Fruit fly (Drosophila melanogaster) Kc167 (cell line): ENCODE measurements around the gene sra.

Source experiments
- Myc ChIP-seq: fragments of >200 bp; optimal IDR thresholded peaks from 2 replicates; lab custom pipeline; 2017; ENCODE audit warnings: missing external identifiers
- Sin3A ChIP-seq: fragments of >200 bp; optimal IDR thresholded peaks from 2 replicates; lab custom pipeline; 2018; ENCODE audit warnings: missing external identifiers
- h ChIP-seq: fragments of >200 bp; optimal IDR thresholded peaks from 3 replicates; lab custom pipeline; 2018; ENCODE audit warnings: missing external identifiers
- insv ChIP-seq: fragments of >200 bp; optimal IDR thresholded peaks from 3 replicates; lab custom pipeline; 2018; ENCODE audit warnings: missing external identifiers
- psq ChIP-seq: fragments of >200 bp; optimal IDR thresholded peaks from 2 replicates; lab custom pipeline; 2017; ENCODE audit warnings: missing external identifiers
- ttk ChIP-seq: sonication (Bioruptor generic); optimal IDR thresholded peaks from 2 replicates; lab custom pipeline; 2017; ENCODE audit warnings: missing external identifiers

DNA sequence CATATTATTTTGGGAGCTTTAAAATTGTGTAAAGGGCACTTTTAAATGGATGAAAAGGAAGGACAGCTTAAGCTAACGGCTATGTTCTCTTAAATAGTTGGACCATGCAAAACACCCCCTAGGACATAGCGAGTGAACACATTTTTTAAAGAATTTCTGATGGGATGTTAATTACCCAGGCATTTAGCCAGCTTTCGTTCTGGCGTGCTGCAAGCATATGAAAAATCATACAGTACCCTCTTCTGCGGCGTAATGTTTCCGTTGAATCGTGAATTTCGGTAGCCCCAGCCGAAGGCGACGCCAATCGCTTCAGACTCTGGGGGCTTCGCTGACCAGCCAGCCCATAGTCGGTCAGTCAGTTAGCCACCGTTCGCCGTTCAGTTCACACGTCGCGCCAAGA lies 32.1 kb upstream of the sra start, which contains the start of gene CG6006:
- TF ChIP-seq psq (lab: Kevin White, UChicago) (no peak), h (lab: Kevin White, UChicago) (no peak), insv (lab: Kevin White, UChicago) (no peak), Sin3A (lab: Kevin White, UChicago) (no peak), Myc (lab: Kevin White, UChicago) (no peak), ttk (lab: Kevin White, UChicago) (no peak)
